Fruit fly (Drosophila melanogaster): ENCODE data around the gene shep.

Gene shep

dm6 chr3L:5277942-5278341 is at the start of gene shep (continued):
- peak; percentile 93 for TF ChIP-seq zfh1 (GFP tag; IDR thresholded peaks at IDR 0.05)
- TF ChIP-seq CG18476 (GFP tag; optimal IDR thresholded peaks at IDR 0.05): peak; percentile 83
- peak; percentile 74 for TF ChIP-seq CG1647 (GFP tag; optimal IDR thresholded peaks at IDR 0.05)
- TF ChIP-seq CG15269 (tag; optimal IDR thresholded peaks at IDR 0.05): peak; percentile 90
- TF ChIP-seq Asciz (GFP tag; optimal IDR thresholded peaks at IDR 0.05): peak; percentile 86
- peak; percentile 62 for TF ChIP-seq CG7786 (GFP tag; optimal IDR thresholded peaks at IDR 0.05)
- TF ChIP-seq dm (GFP tag; optimal IDR thresholded peaks at IDR 0.05): peak; percentile 25
- peak; percentile 68 for TF ChIP-seq CG13624 (GFP tag; optimal IDR thresholded peaks at IDR 0.05)
- TF ChIP-seq pzg (GFP tag; optimal IDR thresholded peaks at IDR 0.05): no peak
- peak; percentile 37; the same call in 1 of the 2 replicates for TF ChIP-seq CG17612 (GFP tag; IDR thresholded peaks at IDR 0.05)
- TF ChIP-seq disco-r (GFP tag; optimal IDR thresholded peaks at IDR 0.05): peak; percentile 68
- TF ChIP-seq esg (GFP tag; conservative IDR thresholded peaks at IDR 0.05): peak; percentile 86
- TF ChIP-seq CG18764 (GFP tag; optimal IDR thresholded peaks at IDR 0.05): peak; percentile 64
- peak; percentile 77 for TF ChIP-seq CG7357 (GFP tag; IDR thresholded peaks at IDR 0.05)
- TF ChIP-seq CG5245 (GFP tag; optimal IDR thresholded peaks at IDR 0.05): peak; percentile 72
- peak; percentile 59 for TF ChIP-seq fd64A (GFP tag; optimal IDR thresholded peaks at IDR 0.05)
- TF ChIP-seq Side (GFP tag; optimal IDR thresholded peaks at IDR 0.05): peak; percentile 72
- TF ChIP-seq lilli (GFP tag; optimal IDR thresholded peaks at IDR 0.05): peak; percentile 89
- peak; percentile 9 for TF ChIP-seq Ets97D (GFP tag; optimal IDR thresholded peaks at IDR 0.05)
- TF ChIP-seq h (optimal IDR thresholded peaks at IDR 0.05): no peak
- peak; percentile 87 for TF ChIP-seq Mrtf (GFP tag; IDR thresholded peaks at IDR 0.05)
- TF ChIP-seq CG31441 (GFP tag; IDR thresholded peaks at IDR 0.05): peak; percentile 93
- TF ChIP-seq CG34224 (GFP tag; IDR thresholded peaks at IDR 0.05; ENCODE audit: partially characterized antibody): no peak
- TF ChIP-seq zf30C (GFP tag; optimal IDR thresholded peaks at IDR 0.05): peak; percentile 16
- TF ChIP-seq Oaz (GFP tag; IDR thresholded peaks at IDR 0.05): peak; percentile 85
- TF ChIP-seq CG16863 (GFP tag; optimal IDR thresholded peaks at IDR 0.05): peak; percentile 62
- peak; percentile 82 for TF ChIP-seq CG3847 (GFP tag; IDR thresholded peaks at IDR 0.05)
- TF ChIP-seq sima (GFP tag; optimal IDR thresholded peaks at IDR 0.05): no peak
- TF ChIP-seq Atf-2 (GFP tag; optimal IDR thresholded peaks at IDR 0.05): peak; percentile 41
- TF ChIP-seq CG12942 (GFP tag; optimal IDR thresholded peaks at IDR 0.05): peak; percentile 60
- peak; percentile 52; the same call in 1 of the 2 replicates for TF ChIP-seq cas (GFP tag; IDR thresholded peaks at IDR 0.05)
- peak; percentile 85 for TF ChIP-seq CG14667 (GFP tag; IDR thresholded peaks at IDR 0.05)
- TF ChIP-seq bsh (GFP tag; optimal IDR thresholded peaks at IDR 0.05): peak; percentile 87 to 94
- no peak for TF ChIP-seq Stat92E (GFP tag; optimal IDR thresholded peaks at IDR 0.05)
- TF ChIP-seq CG7556 (GFP tag; optimal IDR thresholded peaks at IDR 0.05): peak; percentile 86
- TF ChIP-seq CG8359 (GFP tag; optimal IDR thresholded peaks at IDR 0.05; ENCODE audit: borderline replicate concordance): peak; percentile 85
- peak; percentile 69 for TF ChIP-seq CG10274 (GFP tag; optimal IDR thresholded peaks at IDR 0.05)
- TF ChIP-seq toy (GFP tag; IDR thresholded peaks at IDR 0.05): peak; percentile 70
- peak; percentile 80 for TF ChIP-seq Hand (GFP tag; optimal IDR thresholded peaks at IDR 0.05)
- TF ChIP-seq CG11456 (GFP tag; IDR thresholded peaks at IDR 0.05): peak; percentile 89
- peak; percentile 94 for TF ChIP-seq Xrp1 (GFP tag; IDR thresholded peaks at IDR 0.05)
- TF ChIP-seq Aef1 (GFP tag; IDR thresholded peaks at IDR 0.05): peak; percentile 86
- no peak for TF ChIP-seq CG42726 (GFP tag; IDR thresholded peaks at IDR 0.05; ENCODE audit: partially characterized antibody)
- peak; percentile 69 for TF ChIP-seq sd (tag; optimal IDR thresholded peaks at IDR 0.05)
- peak; percentile 70 for TF ChIP-seq danr (GFP tag; IDR thresholded peaks at IDR 0.05)
- TF ChIP-seq lola (GFP tag; optimal IDR thresholded peaks at IDR 0.05): peak in 1 of 3 experiments; percentile 86
- peak; percentile 28 for TF ChIP-seq pb (GFP tag; optimal IDR thresholded peaks at IDR 0.05)
- peak; percentile 93 for TF ChIP-seq Oli (tag; optimal IDR thresholded peaks at IDR 0.05)
- TF ChIP-seq trh (GFP tag; optimal IDR thresholded peaks at IDR 0.05): peak; percentile 32
- peak; percentile 91 for TF ChIP-seq CG18262 (tag; optimal IDR thresholded peaks at IDR 0.05)
- peak; percentile 75 for TF ChIP-seq CG10431 (GFP tag; optimal IDR thresholded peaks at IDR 0.05)

Measured in whole organism, embryonic.